Worm (Caenorhabditis elegans) whole organism, L2 larva: ENCODE data around the gene K07C5.3.
"Not testable (repeated sequence)": the region's sequence is repeated elsewhere in the genome, so short reads cannot be mapped to it uniquely, and the experiment has no call there.

Experiments used
- C34F6.9 ChIP-seq: fragments of 150-350 bp; optimal IDR thresholded peaks from 2 replicates; lab custom pipeline; 2014; ENCODE audit warnings: missing biosample characterization, missing genetic modification characterization
- F13H6.1 ChIP-seq: sonication (generic microtip); optimal IDR thresholded peaks from 2 replicates; lab custom pipeline; 2016; ENCODE audit warnings: missing genetic modification characterization, missing compliant biosample characterization
- R02D3.7 ChIP-seq: fragments of 150-350 bp; optimal IDR thresholded peaks from 2 replicates; lab custom pipeline; 2014; ENCODE audit warnings: missing biosample characterization, missing genetic modification characterization
- Y55F3AM.14 ChIP-seq: fragments of 200-800 bp; sonication (Bioruptor generic); optimal IDR thresholded peaks from 2 replicates; lab custom pipeline; 2018; ENCODE audit warnings: mild to moderate bottlenecking, missing genetic modification characterization, missing compliant biosample characterization
- alr-1 ChIP-seq: fragments of 150-350 bp; optimal IDR thresholded peaks from 2 replicates; lab custom pipeline; 2014; ENCODE audit warnings: missing biosample characterization, missing genetic modification characterization
- aly-2 ChIP-seq: fragments of 150-350 bp; optimal IDR thresholded peaks from 2 replicates; lab custom pipeline; 2014; ENCODE audit warnings: missing biosample characterization, missing genetic modification characterization
- ama-1 ChIP-seq: fragments of 150-350 bp; optimal IDR thresholded peaks from 2 replicates; lab custom pipeline; 2018; ENCODE audit warnings: inconsistent platforms
- blmp-1 ChIP-seq: sonication (generic microtip); optimal IDR thresholded peaks from 2 replicates; lab custom pipeline; 2017; ENCODE audit warnings: missing genetic modification characterization, mild to moderate bottlenecking, missing compliant biosample characterization, antibody characterized with exemption, moderate library complexity; ENCODE audit not compliant: insufficient read depth
- ceh-16 ChIP-seq: fragments of 150-350 bp; optimal IDR thresholded peaks from 2 replicates; lab custom pipeline; 2014; ENCODE audit warnings: missing biosample characterization, missing genetic modification characterization
- ceh-82 ChIP-seq: fragments of 150-350 bp; optimal IDR thresholded peaks from 2 replicates; lab custom pipeline; 2014; ENCODE audit warnings: missing biosample characterization, missing genetic modification characterization
- crh-2 ChIP-seq: sonication (generic microtip); optimal IDR thresholded peaks from 2 replicates; lab custom pipeline; 2017; ENCODE audit warnings: missing biosample characterization, missing genetic modification characterization
- dmd-4 ChIP-seq: sonication (generic microtip); optimal IDR thresholded peaks from 2 replicates; lab custom pipeline; 2017; ENCODE audit warnings: missing biosample characterization, missing genetic modification characterization
- egl-27 ChIP-seq: sonication (generic microtip); optimal IDR thresholded peaks from 3 replicates; lab custom pipeline; 2017; ENCODE audit warnings: missing biosample characterization, missing genetic modification reagents, missing genetic modification characterization
- elt-1 ChIP-seq: fragments of 150-350 bp; optimal IDR thresholded peaks from 2 replicates; lab custom pipeline; 2014; ENCODE audit warnings: missing biosample characterization, missing genetic modification characterization
- elt-3 ChIP-seq: sonication (generic microtip); optimal IDR thresholded peaks from 2 replicates; lab custom pipeline; 2017; ENCODE audit warnings: missing biosample characterization, missing genetic modification characterization
- fos-1 ChIP-seq: fragments of 150-350 bp; optimal IDR thresholded peaks from 2 replicates; lab custom pipeline; 2014; ENCODE audit warnings: missing biosample characterization, missing genetic modification characterization
- gmeb-1 ChIP-seq: fragments of 150-350 bp; optimal IDR thresholded peaks from 2 replicates; lab custom pipeline; 2014; ENCODE audit warnings: missing biosample characterization, missing genetic modification characterization
- lin-11 ChIP-seq: fragments of 150-350 bp; sonication (generic microtip); optimal IDR thresholded peaks from 2 replicates; lab custom pipeline; 2014; ENCODE audit warnings: missing biosample characterization, missing genetic modification characterization, inconsistent platforms, mixed read lengths
- lin-13 ChIP-seq: fragments of 150-350 bp; optimal IDR thresholded peaks from 2 replicates; lab custom pipeline; 2014; ENCODE audit warnings: missing biosample characterization, missing genetic modification reagents, missing genetic modification characterization
- lin-39 ChIP-seq: fragments of 150-350 bp; optimal IDR thresholded peaks from 2 replicates; lab custom pipeline; 2014; ENCODE audit warnings: missing biosample characterization, missing genetic modification reagents, missing genetic modification characterization
- lsy-2 ChIP-seq, 2 experiments: fragments of 150-350 bp in 1 of 2; sonication (generic microtip) in 1 of 2; optimal IDR thresholded peaks; 2 replicates each; lab custom pipeline; 2014 to 2017; ENCODE audit warnings: missing biosample characterization in 2 of 2, missing genetic modification characterization in 2 of 2
- mab-5 ChIP-seq: fragments of 150-350 bp; optimal IDR thresholded peaks from 2 replicates; lab custom pipeline; 2014; ENCODE audit warnings: missing biosample characterization, missing genetic modification characterization
- mbf-1 ChIP-seq: sonication (generic microtip); optimal IDR thresholded peaks from 2 replicates; lab custom pipeline; 2017; ENCODE audit warnings: missing biosample characterization, missing genetic modification characterization
- mdl-1 ChIP-seq, 2 experiments: fragments of 150-350 bp in 1 of 2; sonication (generic microtip) in 1 of 2; optimal IDR thresholded peaks; 2 replicates each; lab custom pipeline; 2017; ENCODE audit warnings: missing biosample characterization in 2 of 2, missing genetic modification characterization in 2 of 2
- nhr-10 ChIP-seq: sonication (generic microtip); optimal IDR thresholded peaks from 2 replicates; lab custom pipeline; 2017; ENCODE audit warnings: missing biosample characterization, missing genetic modification characterization
- nhr-11 ChIP-seq: fragments of 150-350 bp; optimal IDR thresholded peaks from 2 replicates; lab custom pipeline; 2014; ENCODE audit warnings: missing biosample characterization, missing genetic modification characterization
- nhr-12 ChIP-seq: fragments of 150-350 bp; optimal IDR thresholded peaks from 2 replicates; lab custom pipeline; 2014; ENCODE audit warnings: missing biosample characterization, missing genetic modification characterization
- nhr-129 ChIP-seq: fragments of 150-350 bp; optimal IDR thresholded peaks from 2 replicates; lab custom pipeline; 2014; ENCODE audit warnings: missing biosample characterization, missing genetic modification characterization
- nhr-21 ChIP-seq: fragments of 150-350 bp; optimal IDR thresholded peaks from 2 replicates; lab custom pipeline; 2014; ENCODE audit warnings: missing biosample characterization, missing genetic modification characterization
- nhr-23 ChIP-seq: fragments of 150-350 bp; optimal IDR thresholded peaks from 2 replicates; lab custom pipeline; 2014; ENCODE audit warnings: missing biosample characterization, missing genetic modification reagents, missing genetic modification characterization
- nhr-237 ChIP-seq: fragments of 150-350 bp; optimal IDR thresholded peaks from 2 replicates; lab custom pipeline; 2014; ENCODE audit warnings: missing biosample characterization, missing genetic modification characterization
- nhr-25 ChIP-seq: fragments of 150-350 bp; sonication (generic microtip); optimal IDR thresholded peaks from 3 replicates; lab custom pipeline; 2014; ENCODE audit warnings: missing biosample characterization, missing genetic modification characterization
- nhr-6 ChIP-seq: fragments of 150-350 bp; optimal IDR thresholded peaks from 2 replicates; lab custom pipeline; 2014; ENCODE audit warnings: missing biosample characterization, missing genetic modification characterization
- nhr-77 ChIP-seq: fragments of 150-350 bp; optimal IDR thresholded peaks from 2 replicates; lab custom pipeline; 2014; ENCODE audit warnings: missing biosample characterization, missing genetic modification characterization
- peb-1 ChIP-seq: fragments of 150-350 bp; optimal IDR thresholded peaks from 2 replicates; lab custom pipeline; 2014; ENCODE audit warnings: missing biosample characterization, missing genetic modification characterization
- sem-4 ChIP-seq: fragments of 150-350 bp; optimal IDR thresholded peaks from 2 replicates; lab custom pipeline; 2014; ENCODE audit warnings: missing biosample characterization, missing genetic modification reagents, missing genetic modification characterization
- skn-1 ChIP-seq: sonication (generic microtip); optimal IDR thresholded peaks from 2 replicates; lab custom pipeline; 2017; ENCODE audit warnings: missing biosample characterization, missing genetic modification characterization
- sma-3 ChIP-seq: sonication (generic microtip); optimal IDR thresholded peaks from 2 replicates; lab custom pipeline; 2016; ENCODE audit warnings: missing genetic modification reagents, missing genetic modification characterization, missing compliant biosample characterization
- sma-9 ChIP-seq, 2 experiments: fragments of 150-350 bp in 1 of 2; sonication (generic microtip) in 1 of 2; optimal IDR thresholded peaks; 2 replicates each; lab custom pipeline; 2014 to 2016; ENCODE audit warnings: missing genetic modification characterization in 2 of 2, mild to moderate bottlenecking in 1 of 2, missing biosample characterization in 1 of 2, missing compliant biosample characterization in 1 of 2, missing genetic modification reagents in 1 of 2, moderate library complexity in 1 of 2
- snpc-4 ChIP-seq: fragments of 150-350 bp; optimal IDR thresholded peaks from 2 replicates; lab custom pipeline; 2014; ENCODE audit warnings: missing biosample characterization, missing genetic modification characterization
- unc-39 ChIP-seq: fragments of 150-350 bp; optimal IDR thresholded peaks from 2 replicates; lab custom pipeline; 2014; ENCODE audit warnings: missing biosample characterization, missing genetic modification characterization
- unc-55 ChIP-seq: fragments of 150-350 bp; sonication (generic microtip); optimal IDR thresholded peaks from 3 replicates; lab custom pipeline; 2014; ENCODE audit warnings: missing biosample characterization, missing genetic modification reagents, missing genetic modification characterization
- unc-62 ChIP-seq: fragments of 150-350 bp; optimal IDR thresholded peaks from 2 replicates; lab custom pipeline; 2014; ENCODE audit warnings: missing biosample characterization, missing genetic modification reagents, missing genetic modification characterization
- zag-1 ChIP-seq: fragments of 150-350 bp; optimal IDR thresholded peaks from 2 replicates; lab custom pipeline; 2014; ENCODE audit warnings: missing biosample characterization, missing genetic modification characterization
- ztf-11 ChIP-seq: sonication (generic microtip); optimal IDR thresholded peaks from 2 replicates; lab custom pipeline; 2017; ENCODE audit warnings: missing biosample characterization, missing genetic modification characterization
- ztf-4 ChIP-seq: fragments of 150-350 bp; optimal IDR thresholded peaks from 2 replicates; lab custom pipeline; 2014; ENCODE audit warnings: missing biosample characterization, missing genetic modification characterization

Gene K07C5.3

ce11 chrV:10341905-10342328, 915 bp upstream of the K07C5.3 start, which contains the start of gene K07C5.13:
TSS of gene K07C5.13 (plus strand) at chrV:10342055.
- TF ChIP-seq Y55F3AM.14 (GFP tag; lab: Kevin White, UChicago) (peak; percentile 33), lsy-2 (tag; optimal IDR thresholded peaks at IDR 0.05; lab: Kevin White, UChicago) (peak; percentile 42 to 61), blmp-1 (tag; lab: Kevin White, UChicago) (peak; percentile 4), nhr-129 (tag; lab: Kevin White, UChicago) (peak; percentile 45), F13H6.1 (tag; lab: Kevin White, UChicago) (peak; percentile 77), unc-55 (GFP tag; lab: Kevin White, UChicago) (peak; percentile 42), nhr-25 (tag; lab: Kevin White, UChicago) (peak; percentile 27), sma-3 (GFP tag; lab: Kevin White, UChicago) (peak; percentile 66), sma-9 (GFP tag; optimal IDR thresholded peaks at IDR 0.05; lab: Kevin White, UChicago) (peak; percentile 74), crh-2 (tag; lab: Kevin White, UChicago) (peak; percentile 31), C34F6.9 (tag; lab: Kevin White, UChicago) (peak; percentile 36), gmeb-1 (tag; lab: Kevin White, UChicago) (peak; percentile 69), mab-5 (peak; percentile 30), sem-4 (tag; lab: Kevin White, UChicago) (peak; percentile 55), lin-13 (peak; percentile 62)
- TF ChIP-seq sma-9 (tag; optimal IDR thresholded peaks at IDR 0.05; lab: Kevin White, UChicago) = not testable (repeated sequence)

ce11 chrV:10350054-10350453, 7.2 kb downstream of the K07C5.3 start, which contains the start of gene K07C5.9:
TSS of gene K07C5.9 (minus strand) at chrV:10350154.
- TF ChIP-seq sem-4 (tag; lab: Kevin White, UChicago) (no peak), mdl-1 (tag; optimal IDR thresholded peaks at IDR 0.05; lab: Kevin White, UChicago) (no peak)

ce11 chrV:10352928-10353427, 10.1 kb downstream of the K07C5.3 start, which contains the start of gene nol-56:
TSS of gene nol-56 (minus strand) at chrV:10352978.
- TF ChIP-seq ama-1 = peak; percentile 27
- peak; percentile 85 for TF ChIP-seq nhr-25 (tag; lab: Kevin White, UChicago)
- TF ChIP-seq nhr-6 = peak; percentile 59
- TF ChIP-seq mdl-1 (tag; optimal IDR thresholded peaks at IDR 0.05; lab: Kevin White, UChicago) = no peak
- peak; percentile 60 for TF ChIP-seq fos-1 (tag; lab: Kevin White, UChicago)
- no peak for TF ChIP-seq elt-1 (tag; lab: Kevin White, UChicago)
- TF ChIP-seq nhr-77 (tag; lab: Kevin White, UChicago) = peak; percentile 10
- peak; percentile 15 for TF ChIP-seq alr-1 (tag; lab: Kevin White, UChicago)
- TF ChIP-seq elt-3 (tag; lab: Kevin White, UChicago) = no peak
- no peak for TF ChIP-seq skn-1 (tag; lab: Kevin White, UChicago)
- no peak for TF ChIP-seq nhr-237 (tag; lab: Kevin White, UChicago)
- no peak for TF ChIP-seq unc-39 (tag; lab: Kevin White, UChicago)
- TF ChIP-seq snpc-4 (tag; lab: Kevin White, UChicago) = peak; percentile 70
- no peak for TF ChIP-seq lin-39
- peak; percentile 72 for TF ChIP-seq F13H6.1 (tag; lab: Kevin White, UChicago)
- no peak for TF ChIP-seq dmd-4
- TF ChIP-seq mbf-1 = no peak
- TF ChIP-seq zag-1 = peak; percentile 6
- TF ChIP-seq R02D3.7 (tag; lab: Kevin White, UChicago) = no peak
- peak; percentile 77 for TF ChIP-seq nhr-129 (tag; lab: Kevin White, UChicago)
- TF ChIP-seq blmp-1 (tag; lab: Kevin White, UChicago) = peak; percentile 26
- no peak for TF ChIP-seq egl-27 (tag; lab: Kevin White, UChicago)
- TF ChIP-seq ztf-4 (tag; lab: Kevin White, UChicago) = peak; percentile 51
- TF ChIP-seq mab-5 = peak; percentile 83
- no peak for TF ChIP-seq ceh-16 (tag; lab: Kevin White, UChicago)
- no peak for TF ChIP-seq unc-62 (GFP tag; lab: Kevin White, UChicago)
- TF ChIP-seq peb-1 (tag; lab: Kevin White, UChicago) = no peak
- TF ChIP-seq nhr-12 (tag; lab: Kevin White, UChicago) = no peak
- peak; percentile 91 for TF ChIP-seq C34F6.9 (tag; lab: Kevin White, UChicago)
- peak; percentile 81 for TF ChIP-seq sma-3 (GFP tag; lab: Kevin White, UChicago)
- peak; percentile 67 for TF ChIP-seq nhr-21
- no peak for TF ChIP-seq Y55F3AM.14 (GFP tag; lab: Kevin White, UChicago)
- no peak for TF ChIP-seq ceh-82 (tag; lab: Kevin White, UChicago)
- TF ChIP-seq lsy-2 (tag; optimal IDR thresholded peaks at IDR 0.05; lab: Kevin White, UChicago) = peak; percentile 66 to 93
- TF ChIP-seq gmeb-1 (tag; lab: Kevin White, UChicago) = peak; percentile 85
- TF ChIP-seq sma-9 (GFP tag; optimal IDR thresholded peaks at IDR 0.05; lab: Kevin White, UChicago) = peak; percentile 79
- no peak for TF ChIP-seq sma-9 (tag; optimal IDR thresholded peaks at IDR 0.05; lab: Kevin White, UChicago)
- peak; percentile 90 for TF ChIP-seq crh-2 (tag; lab: Kevin White, UChicago)
- peak; percentile 91 for TF ChIP-seq unc-55 (GFP tag; lab: Kevin White, UChicago)
- TF ChIP-seq sem-4 (tag; lab: Kevin White, UChicago) = peak; percentile 78
- TF ChIP-seq nhr-11 (tag; lab: Kevin White, UChicago) = no peak
- TF ChIP-seq ztf-11 (tag; lab: Kevin White, UChicago) = no peak
- TF ChIP-seq nhr-23 (tag; lab: Kevin White, UChicago) = no peak
- no peak for TF ChIP-seq aly-2 (tag; lab: Kevin White, UChicago)
- TF ChIP-seq nhr-10 (tag; lab: Kevin White, UChicago) = no peak
- peak; percentile 69 for TF ChIP-seq lin-11 (tag; lab: Kevin White, UChicago)
